Fruit fly (Drosophila melanogaster) whole organism, adult: ENCODE results near the gene Atg4b.

Experiments
- CG14711 ChIP-seq: fragments of 200-800 bp; sonication (Bioruptor generic); optimal IDR thresholded peaks from 2 replicates; lab custom pipeline; 2018; ENCODE audit warnings: missing biosample characterization, mild to moderate bottlenecking, missing genetic modification characterization, moderate library complexity
- CG1620 ChIP-seq: fragments of 200-800 bp; sonication (Bioruptor generic); optimal IDR thresholded peaks from 2 replicates; lab custom pipeline; 2016; ENCODE audit warnings: missing biosample characterization, missing genetic modification characterization
- CG33017 ChIP-seq: fragments of 200-800 bp; sonication (Bioruptor generic); optimal IDR thresholded peaks from 2 replicates; lab custom pipeline; 2018; ENCODE audit warnings: missing biosample characterization, mild to moderate bottlenecking, missing genetic modification characterization, moderate library complexity
- CG5204 ChIP-seq: fragments of 200-800 bp; sonication (Bioruptor generic); optimal IDR thresholded peaks from 2 replicates; lab custom pipeline; 2016; ENCODE audit warnings: missing biosample characterization, missing genetic modification characterization
- CG7101 ChIP-seq: fragments of 200-800 bp; sonication (Bioruptor generic); optimal IDR thresholded peaks from 2 replicates; lab custom pipeline; 2018; ENCODE audit warnings: missing biosample characterization, mild to moderate bottlenecking, missing genetic modification characterization, moderate library complexity
- bab1 ChIP-seq: fragments of 200-800 bp; sonication (Bioruptor generic); optimal IDR thresholded peaks from 3 replicates; lab custom pipeline; 2019; ENCODE audit warnings: missing biosample characterization, mild to moderate bottlenecking, missing genetic modification characterization, moderate library complexity
- cic ChIP-seq: fragments of 200-800 bp; sonication (Bioruptor generic); optimal IDR thresholded peaks from 2 replicates; lab custom pipeline; 2017; ENCODE audit warnings: missing biosample characterization, mild to moderate bottlenecking, missing genetic modification characterization, moderate library complexity
- cnc ChIP-seq, 2 experiments: fragments of >200 bp; optimal IDR thresholded peaks; 2 replicates each; lab custom pipeline; 2017
- kay ChIP-seq: fragments of 200-800 bp; sonication (Bioruptor generic); peaks from one replicate; lab custom pipeline; 2016; ENCODE audit warnings: missing biosample characterization, missing genetic modification characterization, borderline replicate concordance
- ovo ChIP-seq: fragments of 200-800 bp; sonication (Bioruptor generic); optimal IDR thresholded peaks from 2 replicates; lab custom pipeline; 2016; ENCODE audit warnings: missing biosample characterization, missing genetic modification characterization
- tj ChIP-seq: fragments of 200-800 bp; sonication (Bioruptor generic); optimal IDR thresholded peaks from 3 replicates; lab custom pipeline; 2017; ENCODE audit warnings: missing biosample characterization, mild to moderate bottlenecking, missing genetic modification characterization, moderate library complexity
- toe ChIP-seq: fragments of 200-800 bp; sonication (Bioruptor generic); optimal IDR thresholded peaks from 2 replicates; lab custom pipeline; 2016; ENCODE audit warnings: missing biosample characterization, missing genetic modification characterization

DNA sequence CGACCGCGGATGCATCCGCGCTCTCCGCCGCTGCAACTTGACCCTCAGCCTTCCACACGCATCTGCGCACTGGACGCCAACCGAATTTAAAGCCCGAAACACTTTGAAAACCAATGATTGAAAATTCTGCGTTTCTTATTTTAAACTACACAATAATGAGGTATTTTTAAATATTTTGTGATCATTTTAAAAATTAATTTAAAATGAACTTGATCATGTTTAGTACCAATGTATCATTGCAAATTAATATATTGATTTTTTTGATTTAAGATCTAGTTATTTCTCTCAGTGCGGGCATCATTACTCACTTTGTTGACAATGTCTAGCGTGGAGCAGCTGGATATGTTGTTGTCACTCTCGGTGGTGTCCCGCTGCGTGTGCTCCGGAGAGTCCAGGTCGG is 10.1 kb upstream of the Atg4b start:
- TF ChIP-seq tj (GFP tag; lab: Kevin White, UChicago) (no peak), kay (GFP tag; lab: Kevin White, UChicago) (no peak), bab1 (GFP tag; lab: Kevin White, UChicago) (no peak), toe (no peak), cic (GFP tag; lab: Kevin White, UChicago) (no peak), CG5204 (GFP tag; lab: Kevin White, UChicago) (no peak), CG7101 (tag; lab: Kevin White, UChicago) (peak; percentile 76), cnc (optimal IDR thresholded peaks at IDR 0.05; lab: Kevin White, UChicago) (no peak), ovo (GFP tag; lab: Kevin White, UChicago) (no peak), CG14711 (tag; lab: Kevin White, UChicago) (peak; percentile 70), CG1620 (GFP tag; lab: Kevin White, UChicago) (no peak), CG33017 (tag; lab: Kevin White, UChicago) (peak; percentile 87)
